Fruit fly (Drosophila melanogaster) whole organism, prepupa: ENCODE data around the gene CG10589.

ENCODE experiments used
- Blimp-1 ChIP-seq: fragments of 200-800 bp; sonication (Bioruptor generic); optimal IDR thresholded peaks from 3 replicates; lab custom pipeline; 2017; ENCODE audit warnings: missing biosample characterization, missing genetic modification characterization, mild to moderate bottlenecking, moderate library complexity, missing genetic modification reagents
- CG10631 ChIP-seq: fragments of 200-800 bp; sonication (Bioruptor generic); optimal IDR thresholded peaks from 2 replicates; lab custom pipeline; 2016; ENCODE audit warnings: missing biosample characterization, missing genetic modification characterization
- CG10669 ChIP-seq: fragments of 200-800 bp; sonication (Bioruptor generic); optimal IDR thresholded peaks from 3 replicates; lab custom pipeline; 2018; ENCODE audit warnings: missing biosample characterization, mild to moderate bottlenecking, missing genetic modification characterization, moderate library complexity
- CG11294 ChIP-seq: fragments of 200-800 bp; sonication (Bioruptor generic); IDR thresholded peaks from 2 replicates; pipeline ENCODE4 v1.3.6; 2022; ENCODE audit warnings: missing biosample characterization, missing genetic modification characterization
- CG11762 ChIP-seq: fragments of 200-800 bp; sonication (Bioruptor generic); optimal IDR thresholded peaks from 3 replicates; lab custom pipeline; 2016; ENCODE audit warnings: missing biosample characterization, missing genetic modification characterization; ENCODE audit not compliant: insufficient read depth
- CG11902 ChIP-seq: fragments of 200-800 bp; sonication (Bioruptor generic); optimal IDR thresholded peaks from 3 replicates; lab custom pipeline; 2016; ENCODE audit warnings: missing biosample characterization, missing genetic modification characterization
- CG15336 ChIP-seq: fragments of 200-800 bp; sonication (Bioruptor generic); IDR thresholded peaks from 2 replicates; pipeline ENCODE4 v1.3.6; 2022; ENCODE audit warnings: missing biosample characterization, missing genetic modification characterization
- CG1621 ChIP-seq: fragments of 200-800 bp; sonication (Bioruptor generic); optimal IDR thresholded peaks from 3 replicates; lab custom pipeline; 2018; ENCODE audit warnings: missing biosample characterization, mild to moderate bottlenecking, missing genetic modification characterization
- CG16779 ChIP-seq: fragments of 200-800 bp; sonication (Bioruptor generic); optimal IDR thresholded peaks from 3 replicates; lab custom pipeline; 2017; ENCODE audit warnings: missing biosample characterization, mild to moderate bottlenecking, missing genetic modification characterization
- CG3032 ChIP-seq: fragments of 200-800 bp; optimal IDR thresholded peaks from 2 replicates; lab custom pipeline; 2019; ENCODE audit warnings: missing biosample characterization, mild to moderate bottlenecking, missing genetic modification characterization, moderate library complexity
- CG31627 ChIP-seq: fragments of 200-800 bp; sonication (Bioruptor generic); optimal IDR thresholded peaks from 3 replicates; lab custom pipeline; 2016; ENCODE audit warnings: missing biosample characterization, missing genetic modification characterization
- CG32006 ChIP-seq: fragments of 200-800 bp; sonication (Bioruptor generic); optimal IDR thresholded peaks from 3 replicates; lab custom pipeline; 2017; ENCODE audit warnings: missing biosample characterization, mild to moderate bottlenecking, missing genetic modification characterization
- CG3919 ChIP-seq: fragments of 200-800 bp; sonication (Bioruptor generic); optimal IDR thresholded peaks from 3 replicates; lab custom pipeline; 2016; ENCODE audit warnings: missing biosample characterization, missing genetic modification characterization
- CG4318 ChIP-seq: fragments of 200-800 bp; sonication (Bioruptor generic); optimal IDR thresholded peaks from 3 replicates; lab custom pipeline; 2017; ENCODE audit warnings: missing biosample characterization, mild to moderate bottlenecking, missing genetic modification characterization
- CG6163 ChIP-seq: fragments of 200-800 bp; sonication (Bioruptor generic); IDR thresholded peaks from 3 replicates; pipeline ENCODE4 v1.3.6; 2022; ENCODE audit warnings: missing biosample characterization, missing genetic modification characterization
- CG6276 ChIP-seq: fragments of 200-800 bp; sonication (Bioruptor generic); optimal IDR thresholded peaks from 2 replicates; lab custom pipeline; 2017; ENCODE audit warnings: missing biosample characterization, mild to moderate bottlenecking, missing genetic modification characterization
- CG6792 ChIP-seq: fragments of 200-800 bp; sonication (Bioruptor generic); optimal IDR thresholded peaks from 3 replicates; lab custom pipeline; 2016; ENCODE audit warnings: missing biosample characterization, missing genetic modification characterization
- CG6808 ChIP-seq: fragments of 200-800 bp; sonication (Bioruptor generic); optimal IDR thresholded peaks from 3 replicates; lab custom pipeline; 2017; ENCODE audit warnings: missing biosample characterization, missing genetic modification characterization, mild to moderate bottlenecking, moderate library complexity, missing genetic modification reagents
- CG6854 ChIP-seq: fragments of 200-800 bp; sonication (Bioruptor generic); optimal IDR thresholded peaks from 2 replicates; lab custom pipeline; 2017; ENCODE audit warnings: missing biosample characterization, mild to moderate bottlenecking, missing genetic modification characterization
- CG7368 ChIP-seq: fragments of 200-800 bp; sonication (Bioruptor generic); optimal IDR thresholded peaks from 3 replicates; lab custom pipeline; 2016; ENCODE audit warnings: missing biosample characterization, missing genetic modification characterization
- CG8119 ChIP-seq: fragments of 200-800 bp; sonication (Bioruptor generic); IDR thresholded peaks from 3 replicates; pipeline ENCODE4 v1.3.6; 2022; ENCODE audit warnings: missing biosample characterization, missing genetic modification characterization
- CG8632 ChIP-seq: fragments of 200-800 bp; sonication (Bioruptor generic); optimal IDR thresholded peaks from 3 replicates; lab custom pipeline; 2016; ENCODE audit warnings: missing biosample characterization, missing genetic modification characterization
- Eip75B ChIP-seq: fragments of 200-800 bp; sonication (Bioruptor generic); optimal IDR thresholded peaks from 3 replicates; lab custom pipeline; 2016; ENCODE audit warnings: missing biosample characterization, missing genetic modification characterization
- Eip78C ChIP-seq: fragments of 200-800 bp; sonication (Bioruptor generic); peaks from one replicate; lab custom pipeline; 2016; ENCODE audit warnings: missing biosample characterization, missing genetic modification characterization
- Gug ChIP-seq: fragments of 200-800 bp; sonication (Bioruptor generic); IDR thresholded peaks from 2 replicates; pipeline ENCODE4 v1.3.6; 2022; ENCODE audit warnings: missing biosample characterization, missing genetic modification characterization
- Hr39 ChIP-seq: fragments of 200-800 bp; sonication (Bioruptor generic); optimal IDR thresholded peaks from 2 replicates; lab custom pipeline; 2016; ENCODE audit warnings: missing biosample characterization, missing genetic modification characterization
- Lpt ChIP-seq: fragments of 200-800 bp; sonication (Bioruptor generic); optimal IDR thresholded peaks from 3 replicates; lab custom pipeline; 2016; ENCODE audit warnings: missing biosample characterization, missing genetic modification characterization
- Met ChIP-seq: fragments of 200-800 bp; sonication (Bioruptor generic); optimal IDR thresholded peaks from 3 replicates; lab custom pipeline; 2016; ENCODE audit warnings: missing biosample characterization, missing genetic modification characterization
- OdsH ChIP-seq: fragments of 200-800 bp; sonication (Bioruptor generic); optimal IDR thresholded peaks from 3 replicates; lab custom pipeline; 2016; ENCODE audit warnings: missing biosample characterization, missing genetic modification characterization
- Smox ChIP-seq: fragments of 200-800 bp; sonication (Bioruptor generic); optimal IDR thresholded peaks from 3 replicates; lab custom pipeline; 2016; ENCODE audit warnings: missing biosample characterization, missing genetic modification characterization
- Sox102F ChIP-seq: fragments of 200-800 bp; sonication (Bioruptor generic); optimal IDR thresholded peaks from 2 replicates; lab custom pipeline; 2016; ENCODE audit warnings: missing biosample characterization, mild to moderate bottlenecking, missing genetic modification characterization
- Sox14 ChIP-seq: fragments of 200-800 bp; sonication (Bioruptor generic); optimal IDR thresholded peaks from 3 replicates; lab custom pipeline; 2016; ENCODE audit warnings: missing biosample characterization, missing genetic modification characterization
- acj6 ChIP-seq: fragments of 200-800 bp; sonication (Bioruptor generic); optimal IDR thresholded peaks from 3 replicates; lab custom pipeline; 2016; ENCODE audit warnings: missing biosample characterization, missing genetic modification characterization
- cyc ChIP-seq: fragments of 200-800 bp; sonication (Bioruptor generic); optimal IDR thresholded peaks from 3 replicates; lab custom pipeline; 2016; ENCODE audit warnings: missing biosample characterization, missing genetic modification characterization
- dsx ChIP-seq: fragments of 200-800 bp; optimal IDR thresholded peaks from 3 replicates; lab custom pipeline; 2019; ENCODE audit warnings: missing biosample characterization, mild to moderate bottlenecking, missing genetic modification characterization, moderate library complexity; ENCODE audit not compliant: poor library complexity, severe bottlenecking
- eg ChIP-seq: fragments of 200-800 bp; sonication (Bioruptor generic); IDR thresholded peaks from 3 replicates; pipeline ENCODE4 v1.3.6; 2022; ENCODE audit warnings: missing biosample characterization, missing genetic modification characterization
- esn ChIP-seq: fragments of 200-800 bp; sonication (Bioruptor generic); optimal IDR thresholded peaks from 2 replicates; lab custom pipeline; 2016; ENCODE audit warnings: missing biosample characterization, mild to moderate bottlenecking, missing genetic modification characterization, moderate library complexity
- fd59A ChIP-seq: fragments of 200-800 bp; sonication (Bioruptor generic); optimal IDR thresholded peaks from 2 replicates; lab custom pipeline; 2017; ENCODE audit warnings: missing biosample characterization, mild to moderate bottlenecking, missing genetic modification characterization, missing genetic modification reagents
- lz ChIP-seq: fragments of 200-800 bp; sonication (Bioruptor generic); optimal IDR thresholded peaks from 3 replicates; lab custom pipeline; 2016; ENCODE audit warnings: missing biosample characterization, missing genetic modification characterization
- net ChIP-seq: fragments of 200-800 bp; sonication (Bioruptor generic); optimal IDR thresholded peaks from 3 replicates; lab custom pipeline; 2016; ENCODE audit warnings: missing biosample characterization, missing genetic modification characterization
- spab ChIP-seq: fragments of 200-800 bp; sonication (Bioruptor generic); optimal IDR thresholded peaks from 2 replicates; lab custom pipeline; 2017; ENCODE audit warnings: missing biosample characterization, mild to moderate bottlenecking, missing genetic modification characterization, missing genetic modification reagents
- ss ChIP-seq, 2 experiments: fragments of 200-800 bp; sonication (Bioruptor generic); optimal IDR thresholded peaks; 2 replicates in 1 of 2; 3 replicates in 1 of 2; lab custom pipeline; 2017 to 2018; ENCODE audit warnings: mild to moderate bottlenecking in 2 of 2, missing biosample characterization in 2 of 2, missing genetic modification characterization in 2 of 2, moderate library complexity in 1 of 2
- svp ChIP-seq: fragments of 200-800 bp; sonication (Bioruptor generic); peaks from one replicate; lab custom pipeline; 2016; ENCODE audit warnings: missing biosample characterization, missing genetic modification characterization
- vri ChIP-seq: fragments of 200-800 bp; sonication (Bioruptor generic); optimal IDR thresholded peaks from 3 replicates; lab custom pipeline; 2016; ENCODE audit warnings: missing biosample characterization, mild to moderate bottlenecking, missing genetic modification characterization

Gene CG10589

dm6 chr3L:20946944-20947343 is 19.3 kb downstream of the CG10589 start:
- peak; percentile 63 for TF ChIP-seq svp (GFP tag; lab: Kevin White, UChicago)
- TF ChIP-seq CG6808 (GFP tag; lab: Kevin White, UChicago) = no peak
- TF ChIP-seq CG11902 (GFP tag; lab: Kevin White, UChicago) = no peak
- TF ChIP-seq CG32006 (GFP tag; lab: Kevin White, UChicago) = no peak
- TF ChIP-seq ss (GFP tag; optimal IDR thresholded peaks at IDR 0.05; lab: Kevin White, UChicago) = peak in 1 of 2 experiments; percentile 35
- TF ChIP-seq CG31627 (GFP tag; lab: Kevin White, UChicago) = no peak
- TF ChIP-seq CG4318 (GFP tag; lab: Kevin White, UChicago) = no peak
- TF ChIP-seq CG8632 (GFP tag; lab: Kevin White, UChicago) = no peak
- TF ChIP-seq CG1621 (tag; lab: Kevin White, UChicago) = no peak
- 0 out of 3 replicates have a peak, but pooled peaks have one; percentile 3 for TF ChIP-seq eg (GFP tag; lab: Robert Waterston, UW)
- TF ChIP-seq Sox14 = no peak
- TF ChIP-seq, all 60 proteins: peak for 3

dm6 chr3L:20948404-20948803 is 20.8 kb downstream of the CG10589 start:
- peak; percentile 75 for TF ChIP-seq Eip78C
- peak; percentile 26 for TF ChIP-seq Hr39 (GFP tag; lab: Kevin White, UChicago)
- TF ChIP-seq cyc = peak; percentile 18
- no peak for TF ChIP-seq CG11762 (GFP tag; lab: Kevin White, UChicago)
- TF ChIP-seq Blimp-1 (GFP tag; lab: Kevin White, UChicago) = no peak
- TF ChIP-seq Met (GFP tag; lab: Kevin White, UChicago) = peak; percentile 10
- TF ChIP-seq svp (GFP tag; lab: Kevin White, UChicago) = peak; percentile 65
- peak; percentile 27 for TF ChIP-seq esn (GFP tag; lab: Kevin White, UChicago)
- TF ChIP-seq Smox (GFP tag; lab: Kevin White, UChicago) = no peak
- no peak for TF ChIP-seq Lpt (GFP tag; lab: Kevin White, UChicago)
- peak; percentile 12 for TF ChIP-seq CG31627 (GFP tag; lab: Kevin White, UChicago)

DNA sequence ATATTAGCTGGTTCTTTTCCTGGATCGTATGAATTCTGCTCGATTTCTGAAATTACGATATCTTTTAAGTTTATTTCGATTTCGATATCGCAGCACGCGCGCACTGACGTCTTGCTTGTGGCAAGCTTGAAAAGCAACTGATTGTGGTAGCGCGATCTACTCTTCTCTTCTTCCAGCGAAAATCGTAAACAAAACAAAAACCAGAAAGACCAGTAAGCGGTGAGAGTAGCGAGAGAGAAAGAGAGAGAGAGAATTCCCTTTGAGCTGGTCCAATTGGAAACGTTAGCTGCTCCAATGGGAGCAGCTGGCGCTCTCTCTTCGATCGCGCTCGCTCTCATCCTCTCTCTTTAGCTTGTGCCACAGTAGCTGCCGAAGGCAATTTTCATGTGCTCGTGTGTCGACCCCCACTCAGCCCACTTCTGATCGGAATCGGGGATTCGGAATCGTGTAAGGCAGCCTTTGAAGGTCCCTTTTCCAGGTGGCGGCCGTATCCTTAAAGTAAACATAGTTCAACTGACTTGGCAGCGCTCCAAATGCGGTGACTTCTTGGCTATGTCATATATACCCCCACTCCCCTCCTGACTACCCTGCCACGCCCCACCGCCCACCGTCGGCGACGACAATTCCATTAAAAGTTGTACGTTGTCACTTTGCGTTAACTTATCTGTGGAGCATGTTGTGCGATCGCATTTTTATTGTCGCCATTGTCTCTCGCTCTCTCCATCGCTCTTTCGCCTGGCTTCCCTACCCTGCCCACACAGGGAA is 21.9 kb downstream of the CG10589 start, which contains the start of gene fng:
fng (minus strand) TSS at position 142 of the 765 bp plus-strand sequence.
- no peak for TF ChIP-seq ss (GFP tag; optimal IDR thresholded peaks at IDR 0.05; lab: Kevin White, UChicago)
- TF ChIP-seq net (GFP tag; lab: Kevin White, UChicago) = peak; percentile 5
- peak; percentile 70 for TF ChIP-seq svp (GFP tag; lab: Kevin White, UChicago)
- no peak for TF ChIP-seq fd59A (GFP tag; lab: Kevin White, UChicago)
- TF ChIP-seq CG6854 = no peak
- no peak for TF ChIP-seq Gug (GFP tag; lab: Robert Waterston, UW)
- TF ChIP-seq CG16779 (tag; lab: Kevin White, UChicago) = peak; percentile 45
- no peak for TF ChIP-seq CG3032 (tag; lab: Kevin White, UChicago)
- TF ChIP-seq OdsH = no peak
- TF ChIP-seq CG10669 (GFP tag; lab: Kevin White, UChicago) = no peak
- TF ChIP-seq CG10631 (GFP tag; lab: Kevin White, UChicago) = no peak
- TF ChIP-seq spab (GFP tag; lab: Kevin White, UChicago) = no peak
- TF ChIP-seq Hr39 (GFP tag; lab: Kevin White, UChicago) = no peak
- TF ChIP-seq CG8632 (GFP tag; lab: Kevin White, UChicago) = peak; percentile 8
- no peak for TF ChIP-seq Blimp-1 (GFP tag; lab: Kevin White, UChicago)
- TF ChIP-seq CG6163 (GFP tag; lab: Robert Waterston, UW) = peak; percentile 70; the same call in 2 of the 3 replicates
- TF ChIP-seq CG8119 (GFP tag; lab: Robert Waterston, UW) = no peak
- TF ChIP-seq Sox14 = peak; percentile 13
- no peak for TF ChIP-seq acj6 (GFP tag; lab: Kevin White, UChicago)
- TF ChIP-seq Lpt (GFP tag; lab: Kevin White, UChicago) = peak; percentile 10
- TF ChIP-seq CG6792 (GFP tag; lab: Kevin White, UChicago) = no peak
- TF ChIP-seq CG6276 (GFP tag; lab: Kevin White, UChicago) = peak; percentile 34
- TF ChIP-seq CG11294 (GFP tag; lab: Robert Waterston, UW) = no peak
- peak; percentile 10 for TF ChIP-seq lz
- TF ChIP-seq CG7368 (GFP tag; lab: Kevin White, UChicago) = no peak
- TF ChIP-seq dsx (GFP tag; lab: Kevin White, UChicago) = peak; percentile 13
- no peak for TF ChIP-seq vri
- TF ChIP-seq CG1621 (tag; lab: Kevin White, UChicago) = no peak
- peak; percentile 4 for TF ChIP-seq Met (GFP tag; lab: Kevin White, UChicago)
- peak; percentile 44; the same call in 1 of the 2 replicates for TF ChIP-seq CG15336 (GFP tag; lab: Robert Waterston, UW)
- TF ChIP-seq CG3919 (GFP tag; lab: Kevin White, UChicago) = peak; percentile 16
- TF ChIP-seq Eip75B (GFP tag; lab: Kevin White, UChicago) = peak; percentile 29
- TF ChIP-seq Sox102F (GFP tag; lab: Kevin White, UChicago) = peak; percentile 48
- TF ChIP-seq CG6808 (GFP tag; lab: Kevin White, UChicago) = no peak
- TF ChIP-seq Smox (GFP tag; lab: Kevin White, UChicago) = no peak
- no peak for TF ChIP-seq CG32006 (GFP tag; lab: Kevin White, UChicago)
